Fruit fly (Drosophila melanogaster): ENCODE data around the gene gudu.

dm6 chr2L:7431861-7432601, 43.7 kb downstream of the gudu start:
- no peak for TF ChIP-seq h (optimal IDR thresholded peaks at IDR 0.05)
- TF ChIP-seq Myc (optimal IDR thresholded peaks at IDR 0.05): no peak
- TF ChIP-seq ttk (optimal IDR thresholded peaks at IDR 0.05): no peak

Data from Kc167 (cell line).